Worm (Caenorhabditis elegans): ENCODE data around the gene C01G10.1.

Gene C01G10.1

DNA sequence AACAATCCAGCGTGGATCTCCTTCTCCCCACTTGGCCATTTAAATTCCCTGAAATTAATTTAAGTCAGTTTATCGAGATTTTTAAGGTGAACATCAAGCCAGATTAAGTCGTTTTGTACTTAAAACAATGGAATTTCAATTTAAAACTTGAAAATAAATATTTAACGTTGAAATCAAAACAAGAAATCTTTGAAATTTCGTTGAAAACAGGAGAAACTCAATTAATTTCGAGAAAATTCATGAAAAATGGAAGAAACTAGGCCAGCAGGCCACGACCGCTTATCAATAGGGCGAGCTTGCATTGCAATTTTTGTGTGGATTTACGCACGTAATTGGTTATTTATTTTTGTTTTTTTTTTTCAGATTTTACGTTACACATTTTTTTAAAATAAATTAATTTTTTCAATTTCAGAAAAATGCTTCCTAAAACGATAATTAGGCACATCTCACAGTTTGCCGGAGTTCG lies 14.2 kb upstream of the C01G10.1 start, which contains the start of the genes ahsa-1 and C01G10.7 (continued):
- no peak for TF ChIP-seq ctbp-1 (GFP tag; IDR thresholded peaks at IDR 0.05)
- TF ChIP-seq madf-5 (GFP tag; IDR thresholded peaks at IDR 0.05), result peak; percentile 45 to 64; a peak in 2 of 4 replicates
- no peak for TF ChIP-seq ama-1 (optimal IDR thresholded peaks at IDR 0.05)
- no peak for TF ChIP-seq snpc-4 (tag; optimal IDR thresholded peaks at IDR 0.05)

ce11 chrV:15087207-15087706 lies 12.3 kb upstream of the C01G10.1 start, which contains the start of the genes C01G10.15 and C01G10.6:
TSS of gene C01G10.15 (minus strand) at chrV:15087307.
TSS of gene C01G10.6 (plus strand) at chrV:15087656.
- no peak for TF ChIP-seq madf-5 (GFP tag; IDR thresholded peaks at IDR 0.05)
- TF ChIP-seq zip-2 (tag; optimal IDR thresholded peaks at IDR 0.05), result no peak
- TF ChIP-seq lin-13 (GFP tag; optimal IDR thresholded peaks at IDR 0.05), result no peak
- no peak for TF ChIP-seq pqm-1 (tag; optimal IDR thresholded peaks at IDR 0.05)
- TF ChIP-seq dmd-8 (GFP tag; IDR thresholded peaks at IDR 0.05), result no peak
- TF ChIP-seq zfp-2 (tag; optimal IDR thresholded peaks at IDR 0.05), result no peak
- TF ChIP-seq lsy-2 (tag; optimal IDR thresholded peaks at IDR 0.05), result no peak
- no peak for TF ChIP-seq zip-11 (GFP tag; IDR thresholded peaks at IDR 0.05)
- TF ChIP-seq fos-1 (tag; optimal IDR thresholded peaks at IDR 0.05), result no peak

DNA sequence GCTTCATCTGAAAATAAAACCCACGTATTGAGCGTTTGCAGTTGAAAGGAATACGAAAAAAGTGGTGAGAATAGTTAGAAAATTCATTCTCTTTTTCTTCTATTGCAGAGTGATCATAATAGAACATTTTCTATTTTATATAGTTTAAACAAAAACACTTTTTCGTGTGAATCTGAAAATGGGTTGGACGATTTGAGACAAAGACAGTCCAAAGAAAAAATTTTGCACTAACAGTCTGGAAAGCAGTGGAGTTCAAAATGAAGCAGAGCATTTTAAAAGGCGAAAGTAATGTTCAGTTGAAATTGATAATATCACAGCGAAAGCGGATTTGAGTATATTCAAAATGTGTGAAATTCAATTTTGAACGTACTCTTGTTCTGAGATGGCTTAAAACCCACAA lies 10.9 kb upstream of the C01G10.1 start, which contains the start of gene C01G10.18:
Gene C01G10.18, minus strand, starts transcription at position 101 of the 400 bp plus-strand sequence.
- no peak for TF ChIP-seq lir-3 (tag; optimal IDR thresholded peaks at IDR 0.05)
- TF ChIP-seq nhr-42 (GFP tag; IDR thresholded peaks at IDR 0.05), result no peak
- TF ChIP-seq lsy-2 (tag; optimal IDR thresholded peaks at IDR 0.05), result no peak
- TF ChIP-seq egl-27 (tag; optimal IDR thresholded peaks at IDR 0.05), result no peak
- TF ChIP-seq zip-2 (tag; optimal IDR thresholded peaks at IDR 0.05), result no peak
- TF ChIP-seq ceh-82 (tag; optimal IDR thresholded peaks at IDR 0.05), result no peak
- no peak for TF ChIP-seq lin-13 (GFP tag; optimal IDR thresholded peaks at IDR 0.05)
- no peak for TF ChIP-seq snpc-1.2 (GFP tag; IDR thresholded peaks at IDR 0.05)
- no peak for TF ChIP-seq dmd-9 (GFP tag; IDR thresholded peaks at IDR 0.05)
- no peak for TF ChIP-seq zip-11 (GFP tag; IDR thresholded peaks at IDR 0.05)
- no peak for TF ChIP-seq hlh-30 (tag; optimal IDR thresholded peaks at IDR 0.05; ENCODE audit: insufficient read depth)
- TF ChIP-seq F26F4.8 (GFP tag; conservative IDR thresholded peaks at IDR 0.05), result no peak
- no peak for TF ChIP-seq hmg-1.1 (GFP tag; IDR thresholded peaks at IDR 0.05)

ce11 chrV:15089438-15089837 lies 10.1 kb upstream of the C01G10.1 start, which contains the start of the genes C01G10.5 and C01G10.4:
TSS of gene C01G10.5 (minus strand) at chrV:15089538.
TSS of gene C01G10.4 (plus strand) at chrV:15089740.
- TF ChIP-seq fos-1 (tag; optimal IDR thresholded peaks at IDR 0.05) (no peak), T20F7.1 (GFP tag; optimal IDR thresholded peaks at IDR 0.05) (no peak), ZK546.5 (tag; optimal IDR thresholded peaks at IDR 0.05) (no peak), spr-1 (tag; optimal IDR thresholded peaks at IDR 0.05) (no peak), attf-4 (tag; optimal IDR thresholded peaks at IDR 0.05) (no peak), dmd-9 (GFP tag; IDR thresholded peaks at IDR 0.05) (no peak), snpc-1.2 (GFP tag; IDR thresholded peaks at IDR 0.05) (no peak), nhr-42 (GFP tag; IDR thresholded peaks at IDR 0.05) (no peak)

- no peak for TF ChIP-seq hlh-11 (tag; optimal IDR thresholded peaks at IDR 0.05)
- no peak for TF ChIP-seq mep-1 (tag; optimal IDR thresholded peaks at IDR 0.05)
- TF ChIP-seq zag-1 (tag; optimal IDR thresholded peaks at IDR 0.05), result no peak
- TF ChIP-seq zfp-3 (GFP tag; conservative IDR thresholded peaks at IDR 0.05), result no peak
- TF ChIP-seq tag-97 (GFP tag; IDR thresholded peaks at IDR 0.05), result no peak
- TF ChIP-seq hif-1 (tag; optimal IDR thresholded peaks at IDR 0.05), result no peak
- TF ChIP-seq daf-8 (GFP tag; IDR thresholded peaks at IDR 0.05), result no peak
- TF ChIP-seq F26F4.8 (GFP tag; conservative IDR thresholded peaks at IDR 0.05), result no peak
- TF ChIP-seq nhr-25 (tag; optimal IDR thresholded peaks at IDR 0.05; ENCODE audit: borderline replicate concordance, insufficient read depth), result no peak
These were observed 9.1 kb upstream of the C01G10.1 start, which contains the start of gene C01G10.17 for ce11 chrV:15090457-15090856. TSS of gene C01G10.17 (plus strand) at chrV:15090757.
